Worm (Caenorhabditis elegans): ENCODE results near the gene F48G7.9.
"Not testable (repeated sequence)": the region's sequence is repeated elsewhere in the genome, so short reads cannot be mapped to it uniquely, and the experiment has no call there.

The F48G7.9 gene

ce11 chrV:671342-671741 is 42.9 kb upstream of the F48G7.9 start, which contains the start of gene sru-24:
Gene sru-24 (minus strand): TSS chrV:671442.
- TF ChIP-seq hlh-15 (tag; optimal IDR thresholded peaks at IDR 0.05) (no peak), hlh-13 (GFP tag; optimal IDR thresholded peaks at IDR 0.05) (no peak), K09A11.1 (tag; optimal IDR thresholded peaks at IDR 0.05; ENCODE audit: insufficient read depth) (no peak), ceh-31 (tag; optimal IDR thresholded peaks at IDR 0.05) (no peak), nhr-11 (tag; optimal IDR thresholded peaks at IDR 0.05) (no peak), pros-1 (tag; optimal IDR thresholded peaks at IDR 0.05) (no peak), rnt-1 (tag; optimal IDR thresholded peaks at IDR 0.05) (no peak), lim-6 (tag; optimal IDR thresholded peaks at IDR 0.05) (no peak), pha-2 (tag; optimal IDR thresholded peaks at IDR 0.05) (no peak)

DNA sequence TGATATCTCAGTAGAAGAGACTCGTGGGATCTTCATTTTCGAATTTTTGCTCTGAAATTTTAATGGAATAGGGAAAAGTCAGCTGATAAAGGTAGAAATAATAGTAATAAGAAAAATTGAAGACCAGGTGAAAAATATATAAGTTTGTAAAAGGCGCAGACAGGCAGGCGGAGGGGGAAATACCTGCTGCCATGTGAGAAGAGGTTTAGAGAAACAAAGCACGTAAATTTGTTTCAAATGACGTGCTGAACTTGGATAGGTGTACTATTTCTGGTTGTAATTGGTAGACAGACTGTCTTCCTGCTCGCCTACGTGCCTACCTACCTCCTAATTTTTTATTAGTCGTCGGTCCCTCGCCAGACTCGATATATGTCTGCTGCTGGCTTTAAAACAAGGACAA is 39.0 kb upstream of the F48G7.9 start, which contains the start of gene nhr-180:
nhr-180 (minus strand) TSS at position 52 of the 400 bp plus-strand sequence.
- TF ChIP-seq ceh-31 (tag; optimal IDR thresholded peaks at IDR 0.05) = no peak
- TF ChIP-seq pqm-1 (tag; optimal IDR thresholded peaks at IDR 0.05) = no peak
- TF ChIP-seq ama-1 (optimal IDR thresholded peaks at IDR 0.05) = no peak
- TF ChIP-seq ceh-48 (tag; optimal IDR thresholded peaks at IDR 0.05) = no peak
- TF ChIP-seq pag-3 (tag; optimal IDR thresholded peaks at IDR 0.05; ENCODE audit: borderline replicate concordance) = no peak
- TF ChIP-seq ceh-2 (tag; optimal IDR thresholded peaks at IDR 0.05) = no peak
- no peak for TF ChIP-seq sox-4 (tag; optimal IDR thresholded peaks at IDR 0.05)
- TF ChIP-seq ceh-18 (tag; optimal IDR thresholded peaks at IDR 0.05) = no peak
- TF ChIP-seq ceh-19 (GFP tag; optimal IDR thresholded peaks at IDR 0.05) = no peak
- TF ChIP-seq hlh-6 (tag; optimal IDR thresholded peaks at IDR 0.05) = no peak
- no peak for TF ChIP-seq hlh-30 (tag; optimal IDR thresholded peaks at IDR 0.05; ENCODE audit: insufficient read depth)
- TF ChIP-seq ceh-34 (tag; optimal IDR thresholded peaks at IDR 0.05) = no peak
- no peak for TF ChIP-seq T23F11.4 (GFP tag; optimal IDR thresholded peaks at IDR 0.05)
- TF ChIP-seq ceh-14 (tag; optimal IDR thresholded peaks at IDR 0.05) = no peak

- no peak for TF ChIP-seq ceh-2 (tag; optimal IDR thresholded peaks at IDR 0.05)
- TF ChIP-seq tbx-7 (tag; optimal IDR thresholded peaks at IDR 0.05) = no peak
- TF ChIP-seq mec-3 (tag; optimal IDR thresholded peaks at IDR 0.05; ENCODE audit: borderline replicate concordance) = no peak
- no peak for TF ChIP-seq C08G9.2 (tag; optimal IDR thresholded peaks at IDR 0.05)
- no peak for TF ChIP-seq K02D7.2 (tag; optimal IDR thresholded peaks at IDR 0.05)
- no peak for TF ChIP-seq unc-3 (GFP tag; conservative IDR thresholded peaks at IDR 0.05)
- no peak for TF ChIP-seq unc-3 (tag; optimal IDR thresholded peaks at IDR 0.05)
- no peak for TF ChIP-seq ceh-22 (tag; optimal IDR thresholded peaks at IDR 0.05)
Measured at ce11 chrV:664337-664847, 36.0 kb upstream of the F48G7.9 start, which contains the start of the genes F31F4.11 and srh-266. Gene F31F4.11 (minus strand): TSS chrV:664437. Gene srh-266 (plus strand): TSS chrV:664797.

ce11 chrV:660210-660609 is 31.8 kb upstream of the F48G7.9 start, which contains the start of gene F31F4.17:
Gene F31F4.17 (minus strand): TSS chrV:660310.
- no peak for TF ChIP-seq ceh-6 (GFP tag; optimal IDR thresholded peaks at IDR 0.05)
- TF ChIP-seq ceh-22 (tag; optimal IDR thresholded peaks at IDR 0.05) = no peak
- TF ChIP-seq hlh-6 (tag; optimal IDR thresholded peaks at IDR 0.05) = no peak
- TF ChIP-seq madf-2 (tag; optimal IDR thresholded peaks at IDR 0.05) = no peak
- no peak for TF ChIP-seq ceh-9 (tag; optimal IDR thresholded peaks at IDR 0.05)
- TF ChIP-seq gmeb-2 (tag; optimal IDR thresholded peaks at IDR 0.05) = no peak
- no peak for TF ChIP-seq elt-2 (tag; optimal IDR thresholded peaks at IDR 0.05)
- no peak for TF ChIP-seq nhr-11 (tag; optimal IDR thresholded peaks at IDR 0.05)

ce11 chrV:658140-658539 is 29.7 kb upstream of the F48G7.9 start:
- TF ChIP-seq unc-3 (GFP tag; conservative IDR thresholded peaks at IDR 0.05) = 0 out of 2 replicates have a peak, but pooled peaks have one; percentile 49
- not testable (repeated sequence) for TF ChIP-seq unc-3 (tag; optimal IDR thresholded peaks at IDR 0.05)
